Worm (Caenorhabditis elegans) whole organism, young adult: ENCODE measurements around the gene epg-9.

ENCODE experiments used
- B0035.1 ChIP-seq: sonication (generic microtip); optimal IDR thresholded peaks from 2 replicates; lab custom pipeline; 2016; ENCODE audit warnings: missing genetic modification characterization, mild to moderate bottlenecking, missing compliant biosample characterization, missing genotype, missing genetic modification reagents
- C06A6.2 ChIP-seq: fragments of 200-800 bp; sonication (Bioruptor generic); conservative IDR thresholded peaks from 2 replicates; pipeline ENCODE4 v1.3.6; 2022; ENCODE audit warnings: missing genetic modification characterization, missing compliant biosample characterization
- T07F8.4 ChIP-seq: sonication (generic microtip); optimal IDR thresholded peaks from 2 replicates; lab custom pipeline; 2016; ENCODE audit warnings: mild to moderate bottlenecking, missing genetic modification characterization, moderate library complexity, missing compliant biosample characterization
- Y79H2A.3 ChIP-seq: fragments of 200-800 bp; sonication (Bioruptor generic); conservative IDR thresholded peaks from 2 replicates; pipeline ENCODE4 v1.3.6; 2022; ENCODE audit warnings: missing genetic modification reagents, missing genetic modification characterization, missing compliant biosample characterization
- ama-1 ChIP-seq, 3 experiments: fragments of 150-350 bp in 1 of 3; sonication (generic microtip) in 2 of 3; optimal IDR thresholded peaks; 2 replicates each; lab custom pipeline; 2014 to 2018; ENCODE audit warnings: missing biosample characterization in 2 of 3, missing genetic modification characterization in 2 of 3, missing genetic modification reagents in 2 of 3
- cebp-2 ChIP-seq: fragments of 200-800 bp; sonication (Bioruptor generic); IDR thresholded peaks from 2 replicates; pipeline ENCODE4 v1.3.6; 2022; ENCODE audit warnings: missing genetic modification characterization, missing compliant biosample characterization
- ceh-100 ChIP-seq: fragments of 200-800 bp; sonication (Bioruptor generic); IDR thresholded peaks from 2 replicates; pipeline ENCODE4 v1.3.6; 2022; ENCODE audit warnings: missing genetic modification reagents, missing genetic modification characterization, missing compliant biosample characterization
- ceh-27 ChIP-seq: fragments of 200-800 bp; sonication (Bioruptor generic); optimal IDR thresholded peaks from 2 replicates; lab custom pipeline; 2018; ENCODE audit warnings: mild to moderate bottlenecking, missing genetic modification characterization, moderate library complexity, missing compliant biosample characterization
- ceh-58 ChIP-seq: fragments of 200-800 bp; sonication (Bioruptor generic); IDR thresholded peaks from 2 replicates; pipeline ENCODE4 v1.3.6; 2022; ENCODE audit warnings: missing genetic modification characterization, missing compliant biosample characterization
- snpc-4 ChIP-seq, 5 experiments: fragments of 150-350 bp in 1 of 5; sonication (generic microtip) in 4 of 5; optimal IDR thresholded peaks; 2 replicates each; lab custom pipeline; 2014 to 2018; ENCODE audit warnings: missing genetic modification characterization in 5 of 5, missing biosample characterization in 3 of 5, antibody characterized with exemption in 2 of 5, mild to moderate bottlenecking in 2 of 5, missing compliant biosample characterization in 2 of 5, missing genotype in 2 of 5, moderate library complexity in 2 of 5, missing genetic modification reagents in 1 of 5
- unc-62 ChIP-seq: fragments of 150-350 bp; optimal IDR thresholded peaks from 2 replicates; lab custom pipeline; 2014; ENCODE audit warnings: missing biosample characterization, missing genetic modification reagents, missing genetic modification characterization

DNA sequence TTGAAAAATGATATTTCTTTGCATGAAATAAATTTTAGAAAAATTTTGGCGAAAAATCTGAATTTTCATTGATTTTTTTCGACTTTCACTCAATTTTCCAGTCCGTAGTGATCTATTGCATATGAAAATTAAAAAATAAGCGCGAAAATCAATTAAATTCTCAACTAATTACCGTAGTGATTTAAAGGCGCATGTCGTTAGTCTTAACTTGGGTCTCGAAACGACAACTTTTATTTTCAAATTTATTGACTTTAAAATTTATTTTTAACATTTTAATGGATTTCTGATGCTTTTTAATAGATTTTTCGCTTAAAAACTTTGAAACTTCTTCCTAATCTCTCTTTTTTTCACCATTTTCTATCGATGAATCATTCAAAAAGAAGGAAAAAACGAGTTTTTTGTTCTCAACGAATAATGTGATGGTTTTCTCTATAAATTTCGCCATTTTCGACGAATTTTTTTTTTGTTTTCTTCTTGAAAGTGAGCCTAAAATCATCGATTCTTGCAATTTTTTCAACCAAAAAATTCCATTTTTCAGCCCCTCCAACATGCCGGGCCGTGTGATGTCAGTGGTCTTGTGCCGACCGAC, 6.7 kb downstream of the epg-9 start, which contains the start of gene vamp-7:
- TF ChIP-seq cebp-2 (GFP tag; lab: Robert Waterston, UW) (no peak), snpc-4 (GFP tag; optimal IDR thresholded peaks at IDR 0.05; lab: Kevin White, UChicago) (no peak), snpc-4 (tag; optimal IDR thresholded peaks at IDR 0.05; lab: Kevin White, UChicago) (no peak), unc-62 (GFP tag; lab: Kevin White, UChicago) (no peak), ceh-58 (GFP tag; lab: Robert Waterston, UW) (no peak), B0035.1 (tag; lab: Kevin White, UChicago) (no peak), T07F8.4 (tag; lab: Kevin White, UChicago) (no peak), ceh-27 (no peak), C06A6.2 (GFP tag; lab: Robert Waterston, UW) (no peak), Y79H2A.3 (GFP tag; lab: Robert Waterston, UW) (no peak), ama-1 (optimal IDR thresholded peaks at IDR 0.05; lab: Kevin White, UChicago) (no peak), ama-1 (GFP tag; optimal IDR thresholded peaks at IDR 0.05; lab: Kevin White, UChicago) (no peak), ceh-100 (no peak)
